Fruit fly (Drosophila melanogaster) whole organism, embryonic: ENCODE measurements around the gene dia.

Source experiments
- CG1529 ChIP-seq: fragments of 200-800 bp; sonication (Bioruptor generic); optimal IDR thresholded peaks from 3 replicates; lab custom pipeline; 2018; ENCODE audit warnings: missing biosample characterization, missing genetic modification characterization
- CG3847 ChIP-seq: fragments of 200-800 bp; sonication (Bioruptor generic); IDR thresholded peaks from 2 replicates; pipeline ENCODE4 v1.3.6; 2022; ENCODE audit warnings: missing biosample characterization, missing genetic modification characterization
- CG8478 ChIP-seq: fragments of >200 bp; optimal IDR thresholded peaks from 2 replicates; lab custom pipeline; 2018
- H15 ChIP-seq: fragments of 200-800 bp; sonication (Bioruptor generic); IDR thresholded peaks from 3 replicates; pipeline ENCODE4 v1.3.6; 2022; ENCODE audit warnings: missing biosample characterization, missing genetic modification characterization
- HmgZ ChIP-seq: fragments of 200-800 bp; sonication (Bioruptor generic); optimal IDR thresholded peaks from 2 replicates; lab custom pipeline; 2018; ENCODE audit warnings: missing biosample characterization, mild to moderate bottlenecking, missing genetic modification characterization
- cato ChIP-seq: fragments of 200-800 bp; sonication (Bioruptor generic); optimal IDR thresholded peaks from 2 replicates; lab custom pipeline; 2016; ENCODE audit warnings: missing biosample characterization, missing genetic modification characterization, borderline replicate concordance
- chn ChIP-seq: fragments of 200-800 bp; sonication (Bioruptor generic); optimal IDR thresholded peaks from 2 replicates; lab custom pipeline; 2016; ENCODE audit warnings: missing biosample characterization, missing genetic modification characterization
- corto ChIP-seq: fragments of 200-800 bp; sonication (Bioruptor generic); optimal IDR thresholded peaks from 2 replicates; lab custom pipeline; 2016; ENCODE audit warnings: missing biosample characterization, mild to moderate bottlenecking, missing genetic modification characterization, moderate library complexity
- dm ChIP-seq: fragments of 200-800 bp; sonication (Bioruptor generic); optimal IDR thresholded peaks from 3 replicates; lab custom pipeline; 2016; ENCODE audit warnings: missing biosample characterization, missing genetic modification characterization
- ken ChIP-seq: fragments of 200-800 bp; sonication (Bioruptor generic); IDR thresholded peaks from 3 replicates; pipeline ENCODE4 v1.3.6; 2022; ENCODE audit warnings: missing biosample characterization, missing genetic modification characterization
- mam ChIP-seq: fragments of 200-800 bp; sonication (Bioruptor generic); optimal IDR thresholded peaks from 3 replicates; lab custom pipeline; 2016; ENCODE audit warnings: missing biosample characterization, missing genetic modification characterization

dm6 chr2L:20775941-20776340, 18.0 kb downstream of the dia start:
- TF ChIP-seq CG3847 (GFP tag; lab: Robert Waterston, UW) (no peak), CG1529 (GFP tag; lab: Kevin White, UChicago) (no peak), chn (GFP tag; lab: Kevin White, UChicago) (no peak), cato (no peak), corto (GFP tag; lab: Kevin White, UChicago) (no peak), H15 (GFP tag; lab: Robert Waterston, UW) (no peak), CG8478 (no peak), ken (GFP tag; lab: Robert Waterston, UW) (no peak), mam (GFP tag; lab: Kevin White, UChicago) (no peak), dm (no peak), HmgZ (tag; lab: Kevin White, UChicago) (no peak)
